Fruit fly (Drosophila melanogaster): ENCODE measurements around the gene CG13999.
A peak's percentile ranks its signal among the peaks of the same experiment; 100 is the strongest.

CG13999 gene

DNA sequence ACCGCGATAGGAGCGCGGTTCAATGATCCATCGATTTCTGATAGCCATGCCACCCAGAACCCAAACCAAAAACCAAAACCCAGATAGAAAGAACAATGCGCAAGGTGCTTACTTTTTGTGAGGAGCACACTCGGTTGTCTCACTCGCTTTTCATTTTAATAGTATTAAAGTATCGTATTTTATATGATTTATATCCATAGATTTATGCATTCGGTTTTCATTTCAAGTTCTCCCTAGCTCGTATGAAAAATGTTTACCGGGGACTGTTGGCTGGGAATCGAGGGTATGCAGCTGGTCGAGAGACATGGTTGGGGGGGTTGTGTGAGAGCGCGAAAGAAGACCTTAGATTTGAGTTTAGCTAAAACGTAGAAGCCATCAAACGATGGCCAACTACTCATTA, 15.7 kb upstream of the CG13999 start (continued):
- TF ChIP-seq CG10654 (GFP tag; optimal IDR thresholded peaks at IDR 0.05) = no peak
- no peak; the same call in 1 of the 2 replicates for TF ChIP-seq esg (GFP tag; conservative IDR thresholded peaks at IDR 0.05)
- TF ChIP-seq CG11456 (GFP tag; IDR thresholded peaks at IDR 0.05) = peak; percentile 66; the same call in 2 of the 3 replicates
- TF ChIP-seq nmo (GFP tag; optimal IDR thresholded peaks at IDR 0.05) = peak; percentile 35
- peak; percentile 40; the same call in 1 of the 2 replicates for TF ChIP-seq CG32767 (GFP tag; IDR thresholded peaks at IDR 0.05)
- peak; percentile 67 for TF ChIP-seq sob (GFP tag; IDR thresholded peaks at IDR 0.05)
- TF ChIP-seq bigmax (GFP tag; optimal IDR thresholded peaks at IDR 0.05) = no peak
- peak; percentile 43 for TF ChIP-seq CG7839 (tag; optimal IDR thresholded peaks at IDR 0.05)
- TF ChIP-seq unc-4 (GFP tag; IDR thresholded peaks at IDR 0.05; ENCODE audit: partially characterized antibody) = no peak
- TF ChIP-seq D19B (GFP tag; optimal IDR thresholded peaks at IDR 0.05) = peak; percentile 96
- no peak for TF ChIP-seq pum (GFP tag; optimal IDR thresholded peaks at IDR 0.05)
- peak in 1 of 2 experiments; percentile 59 for TF ChIP-seq bsh (GFP tag; optimal IDR thresholded peaks at IDR 0.05)
- no peak for TF ChIP-seq stwl (tag; optimal IDR thresholded peaks at IDR 0.05)
- TF ChIP-seq CG10959 (GFP tag; IDR thresholded peaks at IDR 0.05) = no peak
- no peak for TF ChIP-seq Hr78 (GFP tag; optimal IDR thresholded peaks at IDR 0.05)
- peak; percentile 19 for TF ChIP-seq CG18619 (GFP tag; optimal IDR thresholded peaks at IDR 0.05)
- no peak for TF ChIP-seq crp (GFP tag; optimal IDR thresholded peaks at IDR 0.05)
- TF ChIP-seq Ptx1 (GFP tag; IDR thresholded peaks at IDR 0.05) = peak; percentile 78
- TF ChIP-seq Abd-B (GFP tag; optimal IDR thresholded peaks at IDR 0.05) = peak; percentile 27
- TF ChIP-seq CG10274 (GFP tag; optimal IDR thresholded peaks at IDR 0.05) = no peak
- TF ChIP-seq CG12071 (GFP tag; optimal IDR thresholded peaks at IDR 0.05) = no peak
- no peak for TF ChIP-seq croc (GFP tag; conservative IDR thresholded peaks at IDR 0.05)
- TF ChIP-seq kay (GFP tag; optimal IDR thresholded peaks at IDR 0.05) = no peak
- TF ChIP-seq luna (GFP tag; optimal IDR thresholded peaks at IDR 0.05) = no peak
- no peak for TF ChIP-seq Spps (tag; optimal IDR thresholded peaks at IDR 0.05)
- no peak for TF ChIP-seq Hmx (GFP tag; optimal IDR thresholded peaks at IDR 0.05)
- no peak for TF ChIP-seq grn (GFP tag; optimal IDR thresholded peaks at IDR 0.05)
- TF ChIP-seq psq (GFP tag; optimal IDR thresholded peaks at IDR 0.05) = no peak
- TF ChIP-seq cad (GFP tag; optimal IDR thresholded peaks at IDR 0.05) = no peak
- TF ChIP-seq abd-A (tag; optimal IDR thresholded peaks at IDR 0.05) = no peak
- peak; percentile 59 for TF ChIP-seq gem (tag; optimal IDR thresholded peaks at IDR 0.05)
- TF ChIP-seq CG17359 (tag; optimal IDR thresholded peaks at IDR 0.05) = peak; percentile 24
- peak; percentile 56 for TF ChIP-seq CG30403 (GFP tag; optimal IDR thresholded peaks at IDR 0.05)
- peak; percentile 29 for TF ChIP-seq bcd (GFP tag; optimal IDR thresholded peaks at IDR 0.05)
- TF ChIP-seq en (GFP tag; optimal IDR thresholded peaks at IDR 0.05) = no peak
- TF ChIP-seq ttk (GFP tag; IDR thresholded peaks at IDR 0.05) = peak; percentile 39; the same call in 1 of the 2 replicates
- TF ChIP-seq CG10543 (GFP tag; optimal IDR thresholded peaks at IDR 0.05) = no peak
- TF ChIP-seq CG5245 (GFP tag; optimal IDR thresholded peaks at IDR 0.05) = no peak
- TF ChIP-seq fd96Cb (tag; optimal IDR thresholded peaks at IDR 0.05) = peak; percentile 23
- peak; percentile 45; the same call in 1 of the 2 replicates for TF ChIP-seq CG14441 (GFP tag; IDR thresholded peaks at IDR 0.05)
- TF ChIP-seq H2.0 (GFP tag; IDR thresholded peaks at IDR 0.05) = peak; percentile 12; the same call in 1 of the 2 replicates
- TF ChIP-seq Tbp (GFP tag; optimal IDR thresholded peaks at IDR 0.05) = no peak
- TF ChIP-seq fd102C (GFP tag; optimal IDR thresholded peaks at IDR 0.05) = no peak
- TF ChIP-seq run (tag; optimal IDR thresholded peaks at IDR 0.05) = no peak
- TF ChIP-seq sens (GFP tag) = peak; percentile 83
- TF ChIP-seq pb (GFP tag; optimal IDR thresholded peaks at IDR 0.05) = no peak
